Fruit fly (Drosophila melanogaster): ENCODE measurements around the gene CG18304.

CG18304 gene

DNA sequence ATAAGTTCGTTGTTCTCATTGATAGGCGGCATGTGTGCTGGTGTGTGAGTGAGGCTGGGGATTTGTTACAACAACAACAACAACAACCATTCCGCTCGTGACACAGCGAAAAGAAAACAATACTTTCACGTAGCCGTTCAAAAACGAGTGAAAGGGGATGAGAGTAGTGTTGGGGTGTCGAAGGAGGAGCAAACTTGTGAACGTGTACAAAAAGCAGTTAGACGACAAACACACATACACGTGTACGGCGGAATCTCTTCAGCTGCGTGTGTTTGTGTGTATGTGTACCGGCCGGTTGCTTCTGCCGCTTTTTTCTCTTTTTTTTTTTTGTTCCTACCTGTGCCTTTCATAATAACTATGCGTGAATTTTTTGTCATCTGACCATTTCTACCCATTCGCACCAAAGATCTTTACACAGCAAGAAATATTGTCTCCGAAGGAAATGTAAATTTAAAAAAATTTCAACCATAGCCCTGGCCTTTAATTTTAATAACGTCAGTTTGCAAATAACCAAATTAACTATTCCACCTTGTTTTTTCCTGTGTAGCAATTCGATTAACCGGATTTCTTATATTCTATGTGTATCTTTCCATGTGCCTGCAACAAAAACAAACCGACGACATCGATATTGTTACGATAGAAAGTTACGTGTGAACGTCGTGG, 20.4 kb downstream of the CG18304 start (continued):
- TF ChIP-seq bab2 (GFP tag; optimal IDR thresholded peaks at IDR 0.05) (peak; percentile 45), CG1602 (GFP tag; optimal IDR thresholded peaks at IDR 0.05) (peak; percentile 60), Rx (GFP tag; IDR thresholded peaks at IDR 0.05) (no peak; the same call in 1 of the 2 replicates), CG4404 (GFP tag; IDR thresholded peaks at IDR 0.05) (no peak), CG7271 (tag; optimal IDR thresholded peaks at IDR 0.05) (peak; percentile 1), grn (GFP tag; optimal IDR thresholded peaks at IDR 0.05) (no peak), CG1529 (GFP tag; optimal IDR thresholded peaks at IDR 0.05) (peak; percentile 75), Xbp1 (GFP tag; optimal IDR thresholded peaks at IDR 0.05) (peak; percentile 76), pnt (GFP tag; optimal IDR thresholded peaks at IDR 0.05) (peak; percentile 62), CG9797 (GFP tag; optimal IDR thresholded peaks at IDR 0.05) (no peak), caup (GFP tag; optimal IDR thresholded peaks at IDR 0.05; ENCODE audit: severe bottlenecking) (peak; percentile 60), CG14050 (GFP tag; IDR thresholded peaks at IDR 0.05) (no peak), D19A (tag; optimal IDR thresholded peaks at IDR 0.05) (peak; percentile 66), ara (GFP tag; IDR thresholded peaks at IDR 0.05) (no peak; the same call in 1 of the 2 replicates), Neu2 (GFP tag; optimal IDR thresholded peaks at IDR 0.05; ENCODE audit: borderline replicate concordance) (peak; percentile 80), CG17359 (tag; optimal IDR thresholded peaks at IDR 0.05) (peak; percentile 83), HLH3B (GFP tag; IDR thresholded peaks at IDR 0.05) (peak; percentile 81; the same call in 1 of the 2 replicates), CG6254 (GFP tag; optimal IDR thresholded peaks at IDR 0.05) (peak; percentile 69), CG8388 (GFP tag; optimal IDR thresholded peaks at IDR 0.05) (peak; percentile 74), dati (GFP tag; IDR thresholded peaks at IDR 0.05) (no peak), tx (GFP tag; optimal IDR thresholded peaks at IDR 0.05) (peak; percentile 59), ind (GFP tag; optimal IDR thresholded peaks at IDR 0.05) (peak; percentile 74), repo (GFP tag; optimal IDR thresholded peaks at IDR 0.05) (peak; percentile 43), CG5245 (GFP tag; optimal IDR thresholded peaks at IDR 0.05) (peak; percentile 55), nmo (GFP tag; optimal IDR thresholded peaks at IDR 0.05) (peak; percentile 62), shn (GFP tag; optimal IDR thresholded peaks at IDR 0.05) (peak; percentile 68), Hr78 (GFP tag; optimal IDR thresholded peaks at IDR 0.05) (no peak), oc (tag; optimal IDR thresholded peaks at IDR 0.05) (no peak), CG10565 (GFP tag; optimal IDR thresholded peaks at IDR 0.05) (no peak), lab (GFP tag; optimal IDR thresholded peaks at IDR 0.05) (peak; percentile 76), Dp (GFP tag; optimal IDR thresholded peaks at IDR 0.05) (no peak), peb (GFP tag; IDR thresholded peaks at IDR 0.05) (peak; percentile 45; the same call in 1 of the 2 replicates), NfI (GFP tag; optimal IDR thresholded peaks at IDR 0.05) (no peak), Gug (GFP tag; IDR thresholded peaks at IDR 0.05) (peak; percentile 58; the same call in 2 of the 4 replicates), fd3F (GFP tag; optimal IDR thresholded peaks at IDR 0.05) (peak; percentile 34), Adf1 (GFP tag; IDR thresholded peaks at IDR 0.05) (peak; percentile 33; the same call in 1 of the 2 replicates), CG1603 (tag; optimal IDR thresholded peaks at IDR 0.05) (peak; percentile 81), sc (optimal IDR thresholded peaks at IDR 0.05) (no peak), sc (GFP tag; optimal IDR thresholded peaks at IDR 0.05) (peak; percentile 50), CG30020 (tag; optimal IDR thresholded peaks at IDR 0.05) (no peak), CG2202 (tag; optimal IDR thresholded peaks at IDR 0.05) (peak; percentile 43), tgo (GFP tag; IDR thresholded peaks at IDR 0.05) (no peak; the same call in 1 of the 3 replicates), CoRest (tag; optimal IDR thresholded peaks at IDR 0.05) (no peak), gce (GFP tag; IDR thresholded peaks at IDR 0.05) (no peak), az2 (GFP tag; optimal IDR thresholded peaks at IDR 0.05) (peak; percentile 75), chinmo (GFP tag; IDR thresholded peaks at IDR 0.05; ENCODE audit: partially characterized antibody) (0 out of 4 replicates have a peak, but pooled peaks have one; percentile 18), pan (optimal IDR thresholded peaks at IDR 0.05) (no peak), pan (GFP tag; optimal IDR thresholded peaks at IDR 0.05 in 1 of 2, IDR thresholded peaks at IDR 0.05 in 1 of 2) (no peak), wek (GFP tag; optimal IDR thresholded peaks at IDR 0.05) (peak; percentile 9)
